Fruit fly (Drosophila melanogaster) Kc167 (cell line): ENCODE data around the gene LManI.

Experiments
- Myc ChIP-seq: fragments of >200 bp; optimal IDR thresholded peaks from 2 replicates; lab custom pipeline; 2017; ENCODE audit warnings: missing external identifiers
- Sin3A ChIP-seq: fragments of >200 bp; optimal IDR thresholded peaks from 2 replicates; lab custom pipeline; 2018; ENCODE audit warnings: missing external identifiers
- h ChIP-seq: fragments of >200 bp; optimal IDR thresholded peaks from 3 replicates; lab custom pipeline; 2018; ENCODE audit warnings: missing external identifiers
- insv ChIP-seq: fragments of >200 bp; optimal IDR thresholded peaks from 3 replicates; lab custom pipeline; 2018; ENCODE audit warnings: missing external identifiers
- psq ChIP-seq: fragments of >200 bp; optimal IDR thresholded peaks from 2 replicates; lab custom pipeline; 2017; ENCODE audit warnings: missing external identifiers
- ttk ChIP-seq: sonication (Bioruptor generic); optimal IDR thresholded peaks from 2 replicates; lab custom pipeline; 2017; ENCODE audit warnings: missing external identifiers

DNA sequence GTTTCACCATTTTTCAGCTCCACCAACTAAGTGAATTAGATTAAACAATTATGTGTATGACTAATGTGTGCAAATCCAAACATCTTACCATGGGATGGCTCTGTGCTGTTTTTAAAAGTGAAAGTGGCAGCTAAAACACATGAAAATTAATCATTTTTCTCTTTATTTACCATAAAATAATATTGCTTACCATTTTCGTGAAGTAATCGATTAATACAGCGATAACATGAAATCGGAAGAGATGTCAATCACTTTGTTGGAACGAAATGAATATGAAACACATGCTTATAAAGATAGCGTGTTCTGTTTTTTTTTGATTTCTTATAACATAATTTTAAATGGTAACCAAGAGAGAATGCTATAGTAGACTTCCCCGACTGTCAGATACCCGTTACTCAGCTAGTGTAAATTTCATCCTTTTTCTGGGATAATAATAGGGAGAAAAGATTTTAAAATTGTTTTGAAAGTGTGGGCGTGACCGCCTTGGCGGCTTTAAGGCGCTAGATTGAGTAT is 53.2 kb downstream of the LManI start:
- TF ChIP-seq insv (lab: Kevin White, UChicago) = no peak
- no peak for TF ChIP-seq ttk
- no peak for TF ChIP-seq psq
- no peak for TF ChIP-seq Myc (lab: Kevin White, UChicago)
- no peak for TF ChIP-seq h (lab: Kevin White, UChicago)
- TF ChIP-seq Sin3A (lab: Kevin White, UChicago) = no peak
